Worm (Caenorhabditis elegans) whole organism, mixed stage, embryonic: ENCODE data around the gene dao-2.

Experiments
- M03D4.4 ChIP-seq: sonication (generic microtip); optimal IDR thresholded peaks from 2 replicates; lab custom pipeline; 2017; ENCODE audit warnings: mild to moderate bottlenecking, missing genetic modification characterization, missing compliant biosample characterization
- ces-1 ChIP-seq: fragments of 150-350 bp; optimal IDR thresholded peaks from 2 replicates; lab custom pipeline; 2014; ENCODE audit warnings: missing biosample characterization, missing genetic modification reagents, missing genetic modification characterization
- drap-1 ChIP-seq: fragments of 200-800 bp; sonication (Bioruptor generic); optimal IDR thresholded peaks from 3 replicates; lab custom pipeline; 2018; ENCODE audit warnings: mild to moderate bottlenecking, missing genetic modification characterization, missing compliant biosample characterization
- nhr-12 ChIP-seq: fragments of 150-350 bp; optimal IDR thresholded peaks from 2 replicates; lab custom pipeline; 2014; ENCODE audit warnings: missing biosample characterization, missing genetic modification characterization
- pha-4 ChIP-seq: fragments of 150-350 bp; optimal IDR thresholded peaks from 2 replicates; lab custom pipeline; 2018; ENCODE audit warnings: missing biosample characterization, missing genetic modification reagents, missing genetic modification characterization
- unc-62 ChIP-seq: fragments of 150-350 bp; optimal IDR thresholded peaks from 2 replicates; lab custom pipeline; 2014; ENCODE audit warnings: missing biosample characterization, missing genetic modification reagents, missing genetic modification characterization

DNA sequence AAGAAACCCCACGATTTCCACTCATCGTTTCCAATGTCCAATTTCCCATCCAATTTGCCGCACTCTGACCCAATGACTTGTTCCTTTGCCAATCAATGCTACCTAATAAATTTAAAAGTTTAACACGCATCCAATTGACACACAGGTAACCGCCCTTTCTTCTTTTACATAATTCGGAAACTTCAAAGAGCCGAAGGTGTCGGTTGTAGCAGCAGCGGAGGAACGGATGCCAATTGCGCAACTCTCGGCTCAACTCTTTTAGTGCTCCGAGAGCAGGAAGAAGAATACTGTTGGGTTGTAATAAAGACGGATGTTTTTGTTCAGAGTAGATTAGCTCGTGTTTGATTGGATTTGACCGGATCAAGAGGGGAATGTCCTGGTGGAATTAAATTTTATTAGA is 45.5 kb upstream of the dao-2 start:
- TF ChIP-seq pha-4 (tag; lab: Kevin White, UChicago) (no peak), unc-62 (GFP tag; lab: Kevin White, UChicago) (no peak), M03D4.4 (tag; lab: Kevin White, UChicago) (no peak), ces-1 (GFP tag; lab: Kevin White, UChicago) (no peak), nhr-12 (tag; lab: Kevin White, UChicago) (no peak), drap-1 (GFP tag; lab: Kevin White, UChicago) (no peak)
